Fruit fly (Drosophila melanogaster) whole organism, embryonic: Measurements from ENCODE around the gene Sgp.

ENCODE experiments used
- Antp ChIP-seq: fragments of 200-800 bp; sonication (Bioruptor generic); optimal IDR thresholded peaks from 3 replicates; lab custom pipeline; 2016; ENCODE audit warnings: missing biosample characterization, missing genetic modification characterization
- CG10209 ChIP-seq: fragments of 200-800 bp; sonication (Bioruptor generic); optimal IDR thresholded peaks from 3 replicates; lab custom pipeline; 2017; ENCODE audit warnings: missing biosample characterization, mild to moderate bottlenecking, missing genetic modification characterization, missing genetic modification reagents
- CG12299 ChIP-seq: fragments of 200-800 bp; sonication (Bioruptor generic); optimal IDR thresholded peaks from 2 replicates; lab custom pipeline; 2018; ENCODE audit warnings: missing biosample characterization, mild to moderate bottlenecking, missing genetic modification characterization
- CG1233 ChIP-seq: fragments of 200-800 bp; sonication (Bioruptor generic); optimal IDR thresholded peaks from 4 replicates; lab custom pipeline; 2018; ENCODE audit warnings: missing biosample characterization, mild to moderate bottlenecking, missing genetic modification characterization
- CG14014 ChIP-seq: fragments of 200-800 bp; sonication (Bioruptor generic); IDR thresholded peaks from 2 replicates; pipeline ENCODE4 v1.3.6; 2022; ENCODE audit warnings: missing biosample characterization, missing genetic modification characterization
- CG14710 ChIP-seq: fragments of 200-800 bp; sonication (Bioruptor generic); optimal IDR thresholded peaks from 3 replicates; lab custom pipeline; 2019; ENCODE audit warnings: missing biosample characterization, mild to moderate bottlenecking, missing genetic modification characterization, moderate library complexity
- CG1647 ChIP-seq: fragments of 200-800 bp; sonication (Bioruptor generic); optimal IDR thresholded peaks from 3 replicates; lab custom pipeline; 2016; ENCODE audit warnings: missing biosample characterization, missing genetic modification characterization
- CG17361 ChIP-seq: fragments of 200-800 bp; sonication (Bioruptor generic); IDR thresholded peaks from 3 replicates; pipeline ENCODE4 v1.3.6; 2022; ENCODE audit warnings: missing biosample characterization, missing genetic modification characterization
- CG17568 ChIP-seq: fragments of 200-800 bp; sonication (Bioruptor generic); optimal IDR thresholded peaks from 2 replicates; lab custom pipeline; 2018; ENCODE audit warnings: missing biosample characterization, mild to moderate bottlenecking, missing genetic modification characterization, moderate library complexity
- CG3065 ChIP-seq: fragments of 200-800 bp; sonication (Bioruptor generic); optimal IDR thresholded peaks from 2 replicates; lab custom pipeline; 2016; ENCODE audit warnings: missing biosample characterization, missing genetic modification characterization
- CG31388 ChIP-seq: fragments of 200-800 bp; sonication (Bioruptor generic); optimal IDR thresholded peaks from 2 replicates; lab custom pipeline; 2016; ENCODE audit warnings: missing biosample characterization, missing genetic modification characterization
- CG4328 ChIP-seq: fragments of 200-800 bp; sonication (Bioruptor generic); optimal IDR thresholded peaks from 3 replicates; lab custom pipeline; 2017; ENCODE audit warnings: missing biosample characterization, missing genetic modification reagents, missing genetic modification characterization
- CG5953 ChIP-seq: fragments of 200-800 bp; sonication (Bioruptor generic); IDR thresholded peaks from 2 replicates; pipeline ENCODE4 v1.3.6; 2022; ENCODE audit warnings: missing biosample characterization, missing genetic modification characterization
- CG6791 ChIP-seq: fragments of 200-800 bp; sonication (Bioruptor generic); IDR thresholded peaks from 3 replicates; pipeline ENCODE4 v1.3.6; 2022; ENCODE audit warnings: missing biosample characterization, missing genetic modification characterization; ENCODE audit not compliant: partially characterized antibody
- CG7556 ChIP-seq: fragments of 200-800 bp; sonication (Bioruptor generic); optimal IDR thresholded peaks from 2 replicates; lab custom pipeline; 2017; ENCODE audit warnings: missing biosample characterization, mild to moderate bottlenecking, missing genetic modification characterization
- CG7745 ChIP-seq: fragments of 200-800 bp; sonication (Bioruptor generic); optimal IDR thresholded peaks from 2 replicates; lab custom pipeline; 2018; ENCODE audit warnings: missing biosample characterization, mild to moderate bottlenecking, missing genetic modification characterization, moderate library complexity
- CG8388 ChIP-seq: fragments of 200-800 bp; sonication (Bioruptor generic); optimal IDR thresholded peaks from 2 replicates; lab custom pipeline; 2019; ENCODE audit warnings: missing biosample characterization, mild to moderate bottlenecking, missing genetic modification characterization, moderate library complexity
- CG8924 ChIP-seq: fragments of 200-800 bp; optimal IDR thresholded peaks from 3 replicates; lab custom pipeline; 2019; ENCODE audit warnings: missing biosample characterization, mild to moderate bottlenecking, missing genetic modification characterization, moderate library complexity
- CG9932 ChIP-seq: fragments of 200-800 bp; sonication (Bioruptor generic); IDR thresholded peaks from 2 replicates; pipeline ENCODE4 v1.3.6; 2022; ENCODE audit warnings: missing biosample characterization, missing genetic modification characterization
- D19A ChIP-seq: fragments of 200-800 bp; optimal IDR thresholded peaks from 3 replicates; lab custom pipeline; 2019; ENCODE audit warnings: missing biosample characterization, mild to moderate bottlenecking, missing genetic modification characterization, moderate library complexity
- Doc2 ChIP-seq: fragments of 200-800 bp; sonication (Bioruptor generic); IDR thresholded peaks from 2 replicates; pipeline ENCODE4 v1.3.6; 2022; ENCODE audit warnings: missing biosample characterization, missing genetic modification characterization
- E2f2 ChIP-seq: fragments of 200-800 bp; sonication (Bioruptor generic); IDR thresholded peaks from 2 replicates; pipeline ENCODE4 v1.3.6; 2022; ENCODE audit warnings: missing biosample characterization, missing genetic modification characterization
- Ets65A ChIP-seq: fragments of 200-800 bp; sonication (Bioruptor generic); peaks from one replicate; lab custom pipeline; 2016; ENCODE audit warnings: missing biosample characterization, missing genetic modification characterization
- Fer1 ChIP-seq: fragments of 200-800 bp; sonication (Bioruptor generic); optimal IDR thresholded peaks from 2 replicates; lab custom pipeline; 2017; ENCODE audit warnings: missing biosample characterization, mild to moderate bottlenecking, missing genetic modification characterization
- MTF-1 ChIP-seq: fragments of 200-800 bp; sonication (Bioruptor generic); optimal IDR thresholded peaks from 2 replicates; lab custom pipeline; 2018; ENCODE audit warnings: missing biosample characterization, mild to moderate bottlenecking, missing genetic modification characterization, borderline replicate concordance
- Nf-YA ChIP-seq: fragments of 200-800 bp; sonication (Bioruptor generic); IDR thresholded peaks from 2 replicates; pipeline ENCODE4 v1.3.6; 2022; ENCODE audit warnings: missing biosample characterization, missing genetic modification characterization
- Pdp1 ChIP-seq, 2 experiments: fragments of 200-800 bp; sonication (Bioruptor generic); optimal IDR thresholded peaks; 3 replicates each; lab custom pipeline; 2016; ENCODE audit warnings: missing biosample characterization in 2 of 2, missing genetic modification characterization in 2 of 2, mild to moderate bottlenecking in 1 of 2, moderate library complexity in 1 of 2
- Ptx1 ChIP-seq: fragments of 200-800 bp; sonication (Bioruptor generic); IDR thresholded peaks from 2 replicates; pipeline ENCODE4 v1.3.6; 2022; ENCODE audit warnings: missing biosample characterization, missing genetic modification characterization
- Stat92E ChIP-seq, 3 experiments: fragments of >200 bp in 2 of 3; fragments of 200-800 bp in 1 of 3; sonication (Bioruptor generic) in 1 of 3; optimal IDR thresholded peaks; 2 replicates each; lab custom pipeline; 2017 to 2019; ENCODE audit warnings: missing biosample characterization in 3 of 3, missing genetic modification characterization in 3 of 3, mild to moderate bottlenecking in 1 of 3, moderate library complexity in 1 of 3
- Trl ChIP-seq, 3 experiments: fragments of >200 bp in 2 of 3; fragments of 200-800 bp in 1 of 3; sonication (Bioruptor generic) in 1 of 3; optimal IDR thresholded peaks; 2 replicates in 1 of 3; 3 replicates in 2 of 3; lab custom pipeline; 2016 to 2017; ENCODE audit warnings: missing biosample characterization in 1 of 3, missing genetic modification characterization in 1 of 3
- Vsx1 ChIP-seq: fragments of 200-800 bp; sonication (Bioruptor generic); optimal IDR thresholded peaks from 2 replicates; lab custom pipeline; 2017; ENCODE audit warnings: missing biosample characterization, mild to moderate bottlenecking, missing genetic modification characterization, missing genetic modification reagents
- Xrp1 ChIP-seq: fragments of 200-800 bp; sonication (Bioruptor generic); IDR thresholded peaks from 2 replicates; pipeline ENCODE4 v1.3.6; 2022; ENCODE audit warnings: missing biosample characterization, missing genetic modification characterization
- ato ChIP-seq: fragments of 200-800 bp; sonication (Bioruptor generic); IDR thresholded peaks from 2 replicates; pipeline ENCODE4 v1.3.6; 2022; ENCODE audit warnings: missing biosample characterization, missing genetic modification characterization; ENCODE audit not compliant: partially characterized antibody
- bcd ChIP-seq: fragments of 200-800 bp; sonication (Bioruptor generic); optimal IDR thresholded peaks from 2 replicates; lab custom pipeline; 2017; ENCODE audit warnings: missing biosample characterization, mild to moderate bottlenecking, missing genetic modification characterization
- cad ChIP-seq: fragments of >200 bp; optimal IDR thresholded peaks from 2 replicates; lab custom pipeline; 2017; ENCODE audit warnings: missing biosample characterization, missing genetic modification characterization
- chif ChIP-seq, 2 experiments: fragments of 200-800 bp; sonication (Bioruptor generic); optimal IDR thresholded peaks; 3 replicates each; lab custom pipeline; 2016; ENCODE audit warnings: missing biosample characterization in 2 of 2, missing genetic modification characterization in 2 of 2
- chn ChIP-seq: fragments of 200-800 bp; sonication (Bioruptor generic); optimal IDR thresholded peaks from 2 replicates; lab custom pipeline; 2016; ENCODE audit warnings: missing biosample characterization, missing genetic modification characterization
- dmrt11E ChIP-seq: fragments of 200-800 bp; sonication (Bioruptor generic); optimal IDR thresholded peaks from 3 replicates; lab custom pipeline; 2018; ENCODE audit warnings: missing biosample characterization, mild to moderate bottlenecking, missing genetic modification characterization, moderate library complexity
- grau ChIP-seq: fragments of 200-800 bp; optimal IDR thresholded peaks from 3 replicates; lab custom pipeline; 2019; ENCODE audit warnings: missing biosample characterization, mild to moderate bottlenecking, missing genetic modification characterization, moderate library complexity
- insv ChIP-seq, 2 experiments: fragments of 200-800 bp; sonication (Bioruptor generic); optimal IDR thresholded peaks; 3 replicates each; lab custom pipeline; 2016 to 2018; ENCODE audit warnings: missing biosample characterization in 2 of 2, missing genetic modification characterization in 2 of 2
- knrl ChIP-seq: fragments of 200-800 bp; sonication (Bioruptor generic); IDR thresholded peaks from 3 replicates; pipeline ENCODE4 v1.3.6; 2022; ENCODE audit warnings: missing biosample characterization, missing genetic modification characterization; ENCODE audit not compliant: partially characterized antibody
- org-1 ChIP-seq: fragments of 200-800 bp; sonication (Bioruptor generic); optimal IDR thresholded peaks from 2 replicates; lab custom pipeline; 2017; ENCODE audit warnings: missing biosample characterization, missing genetic modification characterization
- pho ChIP-seq: fragments of 200-800 bp; sonication (Bioruptor generic); optimal IDR thresholded peaks from 2 replicates; lab custom pipeline; 2016; ENCODE audit warnings: missing biosample characterization, missing genetic modification characterization
- ro ChIP-seq: fragments of 200-800 bp; sonication (Bioruptor generic); IDR thresholded peaks from 2 replicates; pipeline ENCODE4 v1.3.6; 2022; ENCODE audit warnings: missing biosample characterization, missing genetic modification characterization
- sens ChIP-seq: fragments of 200-800 bp; sonication (Bioruptor generic); peaks from one replicate; lab custom pipeline; 2016; ENCODE audit warnings: missing biosample characterization, missing genetic modification characterization
- so ChIP-seq: fragments of 200-800 bp; sonication (Bioruptor generic); IDR thresholded peaks from 3 replicates; pipeline ENCODE4 v1.3.6; 2022; ENCODE audit warnings: missing biosample characterization, missing genetic modification characterization
- sug ChIP-seq: fragments of 200-800 bp; optimal IDR thresholded peaks from 2 replicates; lab custom pipeline; 2019; ENCODE audit warnings: missing biosample characterization, mild to moderate bottlenecking, missing genetic modification characterization, moderate library complexity
- toy ChIP-seq: fragments of 200-800 bp; sonication (Bioruptor generic); IDR thresholded peaks from 2 replicates; pipeline ENCODE4 v1.3.6; 2022; ENCODE audit warnings: missing biosample characterization, missing genetic modification characterization
- wek ChIP-seq: fragments of 200-800 bp; sonication (Bioruptor generic); optimal IDR thresholded peaks from 3 replicates; lab custom pipeline; 2018; ENCODE audit warnings: missing biosample characterization, mild to moderate bottlenecking, missing genetic modification characterization, moderate library complexity

The Sgp gene

DNA sequence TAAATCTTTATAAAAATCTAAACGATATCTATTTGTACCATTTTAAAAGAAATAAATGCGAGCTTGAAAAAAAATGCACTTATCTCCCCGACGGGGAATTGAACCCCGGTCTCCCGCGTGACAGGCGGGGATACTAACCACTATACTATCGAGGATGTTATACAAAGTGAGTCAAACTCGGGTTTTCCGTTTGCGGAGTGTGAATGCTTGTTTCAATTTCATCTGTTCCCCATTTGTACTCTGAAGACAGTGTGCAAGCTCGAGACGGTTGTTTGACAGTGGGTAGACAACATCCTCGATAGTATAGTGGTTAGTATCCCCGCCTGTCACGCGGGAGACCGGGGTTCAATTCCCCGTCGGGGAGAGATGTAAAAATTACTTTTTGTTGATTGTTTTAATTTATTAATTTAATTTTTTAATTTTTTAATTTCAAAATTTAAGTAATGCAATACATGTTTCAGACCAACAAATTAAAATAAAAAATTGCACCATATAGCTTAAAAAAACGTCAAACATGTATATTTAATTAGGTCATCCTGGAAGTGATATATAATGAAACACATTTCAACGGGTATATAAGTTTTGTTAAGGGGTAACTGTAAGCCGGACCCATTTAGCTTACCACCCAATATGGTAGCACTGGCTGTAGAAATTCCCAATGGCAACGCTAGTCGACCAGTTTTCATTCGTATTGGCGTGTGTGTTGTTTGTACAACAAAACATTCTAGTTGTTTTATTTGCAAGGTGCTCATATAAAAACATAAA, 22.2 kb downstream of the Sgp start, which contains the start of gene Sema1a (continued):
- TF ChIP-seq chif (GFP tag; optimal IDR thresholded peaks at IDR 0.05; lab: Kevin White, UChicago): peak; percentile 7 to 74
- no peak for TF ChIP-seq CG12299
- peak; percentile 87 for TF ChIP-seq Antp (GFP tag; lab: Kevin White, UChicago)
- TF ChIP-seq sug: peak; percentile 51
- TF ChIP-seq ro (GFP tag; lab: Robert Waterston, UW): no peak
- TF ChIP-seq E2f2 (GFP tag; lab: Robert Waterston, UW): peak; percentile 53; the same call in 1 of the 2 replicates
- peak; percentile 50 for TF ChIP-seq CG7556 (GFP tag; lab: Kevin White, UChicago)
- peak; percentile 28 for TF ChIP-seq CG1233 (GFP tag; lab: Kevin White, UChicago)
- TF ChIP-seq Pdp1 (GFP tag; optimal IDR thresholded peaks at IDR 0.05; lab: Kevin White, UChicago): peak; percentile 64 to 86
- peak; percentile 94 for TF ChIP-seq Ets65A (GFP tag; lab: Kevin White, UChicago)
- TF ChIP-seq CG6791 (GFP tag; lab: Robert Waterston, UW): peak; percentile 93; the same call in 2 of the 3 replicates
- peak; percentile 86 for TF ChIP-seq ato (GFP tag; lab: Robert Waterston, UW)
- peak; percentile 45; the same call in 2 of the 3 replicates for TF ChIP-seq CG17361 (GFP tag; lab: Robert Waterston, UW)
- peak in 1 of 3 experiments; percentile 73 for TF ChIP-seq Stat92E (GFP tag; optimal IDR thresholded peaks at IDR 0.05; lab: Kevin White, UChicago)
- TF ChIP-seq CG9932: peak; percentile 76
- peak in 1 of 2 experiments; percentile 71 for TF ChIP-seq insv (GFP tag; optimal IDR thresholded peaks at IDR 0.05; lab: Kevin White, UChicago)
- peak; percentile 61 for TF ChIP-seq bcd (GFP tag; lab: Kevin White, UChicago)
- TF ChIP-seq CG8388 (GFP tag; lab: Kevin White, UChicago): peak; percentile 39
- peak; percentile 1 for TF ChIP-seq MTF-1
- peak; percentile 34 for TF ChIP-seq CG10209 (GFP tag; lab: Kevin White, UChicago)
- TF ChIP-seq sens (GFP tag; lab: Kevin White, UChicago): peak; percentile 90
- TF ChIP-seq CG5953: 0 out of 2 replicates have a peak, but pooled peaks have one; percentile 52

DNA sequence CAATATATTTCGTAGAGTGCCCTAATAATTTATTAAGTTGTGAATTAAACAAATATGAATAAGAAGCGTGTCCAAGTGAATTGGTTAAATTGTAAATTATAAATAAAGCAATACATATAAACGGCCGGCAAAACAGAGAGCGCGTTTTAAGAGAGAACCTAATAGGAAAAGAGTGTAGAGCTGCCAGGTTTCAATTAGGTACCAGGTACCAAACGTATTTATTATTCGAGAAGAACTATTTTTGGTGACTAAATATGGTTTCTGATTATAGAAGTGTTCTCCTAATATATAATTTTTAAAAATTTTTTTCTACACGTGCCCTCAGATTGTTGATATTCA, 22.7 kb downstream of the Sgp start:
- TF ChIP-seq wek (GFP tag; lab: Kevin White, UChicago) (no peak), dmrt11E (no peak), grau (tag; lab: Kevin White, UChicago) (no peak), Xrp1 (GFP tag; lab: Robert Waterston, UW) (0 out of 2 replicates have a peak, but pooled peaks have one; percentile 4), CG1647 (GFP tag; lab: Kevin White, UChicago) (no peak), so (GFP tag; lab: Robert Waterston, UW) (no peak), CG31388 (GFP tag; lab: Kevin White, UChicago) (no peak), knrl (GFP tag; lab: Robert Waterston, UW) (no peak), CG14014 (GFP tag; lab: Robert Waterston, UW) (no peak), toy (no peak), Nf-YA (GFP tag; lab: Robert Waterston, UW) (no peak), CG3065 (no peak), org-1 (GFP tag; lab: Kevin White, UChicago) (no peak), CG4328 (no peak), pho (GFP tag; lab: Kevin White, UChicago) (no peak), Trl (optimal IDR thresholded peaks at IDR 0.05; lab: Kevin White, UChicago) (peak; percentile 73 to 79), Trl (GFP tag; optimal IDR thresholded peaks at IDR 0.05; lab: Kevin White, UChicago) (no peak), cad (GFP tag; lab: Kevin White, UChicago) (no peak), Fer1 (GFP tag; lab: Kevin White, UChicago) (no peak), Ptx1 (GFP tag; lab: Robert Waterston, UW) (no peak), chn (no peak), Doc2 (GFP tag; lab: Robert Waterston, UW) (no peak), D19A (peak; percentile 64), CG14710 (tag; lab: Kevin White, UChicago) (no peak), CG8924 (no peak), CG7745 (no peak), CG17568 (GFP tag; lab: Kevin White, UChicago) (no peak), Vsx1 (no peak)
